Worm (Caenorhabditis elegans) whole organism, L1 larva: ENCODE measurements around the gene R04B3.3.

Source experiments
- C04F5.9 ChIP-seq: sonication (generic microtip); optimal IDR thresholded peaks from 2 replicates; lab custom pipeline; 2016; ENCODE audit warnings: missing genetic modification characterization, missing compliant biosample characterization
- C16A3.4 ChIP-seq: fragments of 150-350 bp; optimal IDR thresholded peaks from 2 replicates; lab custom pipeline; 2014; ENCODE audit warnings: missing biosample characterization, missing genetic modification characterization
- C34B4.2 ChIP-seq: sonication (generic microtip); optimal IDR thresholded peaks from 2 replicates; lab custom pipeline; 2017; ENCODE audit warnings: mild to moderate bottlenecking, missing genetic modification characterization, missing compliant biosample characterization
- F16B12.6 ChIP-seq: fragments of 150-350 bp; optimal IDR thresholded peaks from 2 replicates; lab custom pipeline; 2014; ENCODE audit warnings: missing biosample characterization, missing genetic modification characterization
- aha-1 ChIP-seq: fragments of 150-350 bp; optimal IDR thresholded peaks from 2 replicates; lab custom pipeline; 2014; ENCODE audit warnings: missing biosample characterization, missing genetic modification characterization
- alr-1 ChIP-seq: fragments of 200-800 bp; sonication (Bioruptor generic); optimal IDR thresholded peaks from 2 replicates; lab custom pipeline; 2018; ENCODE audit warnings: borderline replicate concordance, mild to moderate bottlenecking, missing genetic modification characterization, missing compliant biosample characterization
- aly-2 ChIP-seq: fragments of 150-350 bp; optimal IDR thresholded peaks from 2 replicates; lab custom pipeline; 2014; ENCODE audit warnings: missing biosample characterization, missing genetic modification characterization
- ceh-63 ChIP-seq: fragments of 200-800 bp; sonication (Bioruptor generic); optimal IDR thresholded peaks from 2 replicates; lab custom pipeline; 2018; ENCODE audit warnings: mild to moderate bottlenecking, missing genetic modification characterization, missing compliant biosample characterization
- ceh-8 ChIP-seq: fragments of 200-800 bp; sonication (Bioruptor generic); optimal IDR thresholded peaks from 2 replicates; lab custom pipeline; 2018; ENCODE audit warnings: mild to moderate bottlenecking, missing genetic modification characterization, moderate library complexity, missing compliant biosample characterization
- ceh-82 ChIP-seq, 3 experiments: fragments of 150-350 bp in 1 of 3; sonication (generic microtip) in 2 of 3; optimal IDR thresholded peaks; 2 replicates each; lab custom pipeline; 2014 to 2017; ENCODE audit warnings: missing biosample characterization in 3 of 3, missing genetic modification characterization in 3 of 3
- ceh-88 ChIP-seq: fragments of 200-800 bp; sonication (Bioruptor generic); IDR thresholded peaks from 2 replicates; pipeline ENCODE4 v1.3.6; 2022; ENCODE audit warnings: missing genetic modification characterization, missing compliant biosample characterization
- ceh-90 ChIP-seq: sonication (generic microtip); optimal IDR thresholded peaks from 2 replicates; lab custom pipeline; 2016; ENCODE audit warnings: missing genetic modification characterization, missing compliant biosample characterization
- dsc-1 ChIP-seq: sonication (generic microtip); optimal IDR thresholded peaks from 2 replicates; lab custom pipeline; 2016; ENCODE audit warnings: mild to moderate bottlenecking, missing genetic modification characterization, missing compliant biosample characterization
- efl-1 ChIP-seq, 4 experiments: fragments of 150-350 bp; optimal IDR thresholded peaks in 3 of 4; peaks in 1 of 4; 1 replicate in 1 of 4; 2 replicates in 3 of 4; lab custom pipeline; 2014; ENCODE audit warnings: missing biosample characterization in 2 of 4, missing genetic modification characterization in 2 of 4, missing genetic modification reagents in 2 of 4
- egl-13 ChIP-seq: sonication (generic microtip); optimal IDR thresholded peaks from 2 replicates; lab custom pipeline; 2016; ENCODE audit warnings: missing genotype, missing genetic modification reagents, missing genetic modification characterization, missing compliant biosample characterization
- ets-5 ChIP-seq: fragments of 200-800 bp; sonication (Bioruptor generic); IDR thresholded peaks from 2 replicates; pipeline ENCODE4 v1.3.6; 2022; ENCODE audit warnings: missing genetic modification characterization, missing compliant biosample characterization
- fkh-10 ChIP-seq: sonication (generic microtip); optimal IDR thresholded peaks from 2 replicates; lab custom pipeline; 2017; ENCODE audit warnings: missing biosample characterization, missing genetic modification reagents, missing genetic modification characterization
- fkh-4 ChIP-seq: sonication (generic microtip); optimal IDR thresholded peaks from 2 replicates; lab custom pipeline; 2016; ENCODE audit warnings: missing compliant biosample characterization, missing genetic modification characterization, borderline replicate concordance
- hlh-17 ChIP-seq: fragments of 200-800 bp; sonication (Bioruptor generic); optimal IDR thresholded peaks from 2 replicates; lab custom pipeline; 2018; ENCODE audit warnings: missing genetic modification characterization, mild to moderate bottlenecking, missing compliant biosample characterization, moderate library complexity, borderline replicate concordance
- hlh-4 ChIP-seq: sonication (generic microtip); optimal IDR thresholded peaks from 2 replicates; lab custom pipeline; 2016; ENCODE audit warnings: mild to moderate bottlenecking, missing genetic modification characterization, missing compliant biosample characterization
- irx-1 ChIP-seq: sonication (generic microtip); optimal IDR thresholded peaks from 2 replicates; lab custom pipeline; 2016; ENCODE audit warnings: missing genetic modification characterization, missing compliant biosample characterization
- lin-14 ChIP-seq: fragments of 200-800 bp; sonication (Bioruptor generic); optimal IDR thresholded peaks from 2 replicates; lab custom pipeline; 2018; ENCODE audit warnings: mild to moderate bottlenecking, missing genetic modification characterization, moderate library complexity, missing compliant biosample characterization
- lin-15B ChIP-seq: fragments of 150-350 bp; sonication (generic microtip); optimal IDR thresholded peaks from 3 replicates; lab custom pipeline; 2014; ENCODE audit warnings: missing biosample characterization, missing genetic modification characterization
- lin-39 ChIP-seq: fragments of 150-350 bp; optimal IDR thresholded peaks from 2 replicates; lab custom pipeline; 2014; ENCODE audit warnings: missing biosample characterization, missing genetic modification reagents, missing genetic modification characterization
- lsy-2 ChIP-seq, 2 experiments: fragments of 150-350 bp; optimal IDR thresholded peaks; 2 replicates each; lab custom pipeline; 2014; ENCODE audit warnings: missing biosample characterization in 2 of 2, missing genetic modification characterization in 2 of 2
- mab-9 ChIP-seq: fragments of 200-800 bp; sonication (Bioruptor generic); IDR thresholded peaks from 2 replicates; pipeline ENCODE4 v1.3.6; 2022; ENCODE audit warnings: missing genetic modification reagents, missing genetic modification characterization, missing compliant biosample characterization
- mef-2 ChIP-seq: fragments of 150-350 bp; optimal IDR thresholded peaks from 2 replicates; lab custom pipeline; 2014; ENCODE audit warnings: missing biosample characterization, missing genetic modification characterization
- nhr-11 ChIP-seq: fragments of 150-350 bp; optimal IDR thresholded peaks from 2 replicates; lab custom pipeline; 2014; ENCODE audit warnings: missing biosample characterization, missing genetic modification characterization
- nhr-19 ChIP-seq: fragments of 200-800 bp; sonication (Bioruptor generic); conservative IDR thresholded peaks from 2 replicates; pipeline ENCODE4 v1.3.6; 2022; ENCODE audit warnings: missing genetic modification characterization, missing compliant biosample characterization
- nhr-20 ChIP-seq: sonication (generic microtip); optimal IDR thresholded peaks from 2 replicates; lab custom pipeline; 2016; ENCODE audit warnings: mild to moderate bottlenecking, missing genetic modification characterization, missing compliant biosample characterization
- nhr-47 ChIP-seq: sonication (generic microtip); optimal IDR thresholded peaks from 2 replicates; lab custom pipeline; 2016; ENCODE audit warnings: mild to moderate bottlenecking, missing genetic modification characterization, moderate library complexity, missing compliant biosample characterization
- nhr-71 ChIP-seq: sonication (generic microtip); optimal IDR thresholded peaks from 2 replicates; lab custom pipeline; 2016; ENCODE audit warnings: mild to moderate bottlenecking, missing genetic modification characterization, moderate library complexity, missing compliant biosample characterization
- nhr-76 ChIP-seq: sonication (generic microtip); optimal IDR thresholded peaks from 2 replicates; lab custom pipeline; 2017; ENCODE audit warnings: missing biosample characterization, missing genetic modification characterization
- nhr-85 ChIP-seq: sonication (generic microtip); peaks from one replicate; lab custom pipeline; 2016; ENCODE audit warnings: missing genetic modification characterization, inconsistent platforms, missing compliant biosample characterization
- pag-3 ChIP-seq: sonication (generic microtip); optimal IDR thresholded peaks from 2 replicates; lab custom pipeline; 2017; ENCODE audit warnings: missing genetic modification characterization, mild to moderate bottlenecking, missing compliant biosample characterization, antibody characterized with exemption, borderline replicate concordance; ENCODE audit not compliant: insufficient read depth
- pax-3 ChIP-seq: fragments of 200-800 bp; sonication (Bioruptor generic); optimal IDR thresholded peaks from 2 replicates; lab custom pipeline; 2018; ENCODE audit warnings: mild to moderate bottlenecking, missing genetic modification characterization, moderate library complexity, missing compliant biosample characterization
- pqm-1 ChIP-seq: sonication (generic microtip); optimal IDR thresholded peaks from 3 replicates; lab custom pipeline; 2017; ENCODE audit warnings: missing biosample characterization, missing genetic modification characterization
- skn-1 ChIP-seq: fragments of 150-350 bp; optimal IDR thresholded peaks from 2 replicates; lab custom pipeline; 2014; ENCODE audit warnings: missing biosample characterization, missing genetic modification characterization
- sptf-1 ChIP-seq: fragments of 150-350 bp; optimal IDR thresholded peaks from 2 replicates; lab custom pipeline; 2014; ENCODE audit warnings: missing biosample characterization, missing genetic modification characterization
- tbx-2 ChIP-seq: sonication (generic microtip); optimal IDR thresholded peaks from 2 replicates; lab custom pipeline; 2016; ENCODE audit warnings: missing genetic modification characterization, missing compliant biosample characterization
- tlp-1 ChIP-seq: fragments of 150-350 bp; optimal IDR thresholded peaks from 2 replicates; lab custom pipeline; 2014; ENCODE audit warnings: missing biosample characterization, missing genetic modification characterization
- unc-130 ChIP-seq: fragments of 150-350 bp; optimal IDR thresholded peaks from 2 replicates; lab custom pipeline; 2017; ENCODE audit warnings: missing biosample characterization, missing genetic modification characterization, inconsistent platforms
- unc-30 ChIP-seq: sonication (generic microtip); optimal IDR thresholded peaks from 2 replicates; lab custom pipeline; 2017; ENCODE audit warnings: missing biosample characterization, missing genetic modification characterization
- unc-62 ChIP-seq: fragments of 150-350 bp; optimal IDR thresholded peaks from 2 replicates; lab custom pipeline; 2014; ENCODE audit warnings: missing biosample characterization, missing genetic modification reagents, missing genetic modification characterization
- unc-86 ChIP-seq: sonication (generic microtip); optimal IDR thresholded peaks from 2 replicates; lab custom pipeline; 2016; ENCODE audit warnings: missing genetic modification characterization, missing compliant biosample characterization
- vab-15 ChIP-seq: sonication (generic microtip); optimal IDR thresholded peaks from 2 replicates; lab custom pipeline; 2017; ENCODE audit warnings: missing genotype, mild to moderate bottlenecking, missing genetic modification characterization, missing compliant biosample characterization

Gene R04B3.3

DNA sequence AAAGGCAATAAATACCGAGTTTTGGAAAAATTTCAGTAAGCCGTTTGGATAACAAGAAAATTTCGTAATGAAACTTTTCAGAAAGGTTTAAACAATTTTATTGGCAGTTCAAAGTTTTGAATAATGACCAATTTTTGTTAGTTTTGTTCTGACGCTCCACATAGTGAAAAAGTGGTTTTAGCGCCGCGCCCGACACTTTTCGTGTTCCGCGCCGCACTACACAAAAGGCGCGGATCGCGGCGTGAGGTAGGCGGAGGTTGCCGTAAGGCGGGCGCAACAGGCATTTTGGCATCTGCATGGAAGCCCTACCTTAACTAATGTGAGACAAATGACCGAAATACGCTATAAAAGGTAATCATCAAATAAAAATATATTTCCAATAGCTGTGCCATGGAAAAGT, 14.0 kb downstream of the R04B3.3 start:
- TF ChIP-seq lin-15B (tag; lab: Kevin White, UChicago) = no peak
- TF ChIP-seq tlp-1 (tag; lab: Kevin White, UChicago) = no peak
- TF ChIP-seq nhr-85 (tag; lab: Kevin White, UChicago) = no peak
- TF ChIP-seq aly-2 = no peak
- TF ChIP-seq unc-130 (tag; lab: Kevin White, UChicago) = no peak
- no peak for TF ChIP-seq ceh-90 (tag; lab: Kevin White, UChicago)
- TF ChIP-seq lin-39 (tag; lab: Kevin White, UChicago) = no peak
- TF ChIP-seq sptf-1 (tag; lab: Kevin White, UChicago) = no peak
- TF ChIP-seq pax-3 (tag; lab: Kevin White, UChicago) = no peak
- TF ChIP-seq alr-1 (tag; lab: Kevin White, UChicago) = no peak
- no peak for TF ChIP-seq fkh-4 (tag; lab: Kevin White, UChicago)
- no peak for TF ChIP-seq skn-1 (tag; lab: Kevin White, UChicago)

DNA sequence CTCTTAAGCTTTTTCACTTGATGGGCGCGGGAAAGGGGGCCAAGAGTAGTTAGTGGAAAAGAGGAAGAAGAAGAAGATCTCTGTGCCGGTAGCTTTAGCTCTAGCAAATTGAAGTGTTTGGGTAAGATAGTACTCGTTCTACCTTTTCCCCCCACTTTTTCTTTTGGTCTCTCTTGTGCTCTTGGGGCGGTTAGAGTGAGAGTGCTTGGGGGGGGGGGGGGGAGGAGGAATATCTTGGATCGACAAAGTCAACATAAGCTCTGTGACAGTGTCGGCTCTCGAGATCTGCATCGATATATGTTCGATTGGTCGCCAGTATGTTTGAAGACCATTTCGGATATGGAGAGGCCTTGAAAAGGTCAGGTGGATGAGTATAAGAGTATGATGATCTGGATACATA, 16.0 kb downstream of the R04B3.3 start, which contains the start of gene fox-1:
Gene fox-1 (minus strand): TSS at position 101 of the 400 bp plus-strand sequence.
- TF ChIP-seq unc-130 (tag; lab: Kevin White, UChicago) (no peak), nhr-85 (tag; lab: Kevin White, UChicago) (no peak), nhr-19 (GFP tag; lab: Robert Waterston, UW) (0 out of 2 replicates have a peak, but pooled peaks have one; percentile 12)

DNA sequence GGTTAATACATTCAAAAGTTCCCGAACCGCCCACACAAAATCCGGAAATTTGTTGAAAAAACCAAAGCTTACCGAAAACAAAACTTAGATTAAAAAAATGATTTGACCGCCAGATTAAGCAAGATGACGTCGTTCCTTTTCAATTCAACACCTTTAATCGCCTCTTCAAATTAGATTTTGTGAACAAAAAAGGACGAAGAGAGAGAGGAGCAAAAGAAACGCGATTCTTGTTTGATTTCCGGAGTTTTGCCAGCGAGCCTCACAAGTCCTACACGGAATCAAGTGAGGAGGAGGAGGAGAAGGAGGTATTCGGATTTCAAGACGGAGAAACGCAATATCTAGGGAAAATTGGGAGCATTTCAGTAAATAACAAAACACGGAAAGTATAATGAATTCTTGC, 18.3 kb downstream of the R04B3.3 start:
- TF ChIP-seq nhr-11 (tag; lab: Kevin White, UChicago) (no peak), pqm-1 (no peak), unc-86 (tag; lab: Kevin White, UChicago) (no peak), lin-14 (GFP tag; lab: Kevin White, UChicago) (peak; percentile 3), pag-3 (tag; lab: Kevin White, UChicago) (no peak), ets-5 (GFP tag; lab: Robert Waterston, UW) (no peak), hlh-17 (GFP tag; lab: Kevin White, UChicago) (no peak), ceh-88 (GFP tag; lab: Robert Waterston, UW) (no peak), C16A3.4 (tag; lab: Kevin White, UChicago) (no peak), unc-130 (tag; lab: Kevin White, UChicago) (no peak), hlh-4 (tag; lab: Kevin White, UChicago) (no peak), fkh-10 (peak; percentile 82), nhr-19 (GFP tag; lab: Robert Waterston, UW) (no peak), nhr-20 (tag; lab: Kevin White, UChicago) (no peak), unc-62 (GFP tag; lab: Kevin White, UChicago) (no peak), dsc-1 (tag; lab: Kevin White, UChicago) (peak; percentile 20), nhr-76 (no peak), efl-1 (optimal IDR thresholded peaks at IDR 0.05; lab: Kevin White, UChicago) (no peak), efl-1 (GFP tag; optimal IDR thresholded peaks at IDR 0.05 in 1 of 2; lab: Kevin White, UChicago) (peak in 1 of 2 experiments; percentile 32), C04F5.9 (tag; lab: Kevin White, UChicago) (no peak), lin-15B (tag; lab: Kevin White, UChicago) (no peak), aha-1 (tag; lab: Kevin White, UChicago) (no peak), irx-1 (tag; lab: Kevin White, UChicago) (peak; percentile 13), unc-30 (tag; lab: Kevin White, UChicago) (no peak), F16B12.6 (tag; lab: Kevin White, UChicago) (no peak), ceh-63 (no peak), mab-9 (GFP tag; lab: Robert Waterston, UW) (no peak)

DNA sequence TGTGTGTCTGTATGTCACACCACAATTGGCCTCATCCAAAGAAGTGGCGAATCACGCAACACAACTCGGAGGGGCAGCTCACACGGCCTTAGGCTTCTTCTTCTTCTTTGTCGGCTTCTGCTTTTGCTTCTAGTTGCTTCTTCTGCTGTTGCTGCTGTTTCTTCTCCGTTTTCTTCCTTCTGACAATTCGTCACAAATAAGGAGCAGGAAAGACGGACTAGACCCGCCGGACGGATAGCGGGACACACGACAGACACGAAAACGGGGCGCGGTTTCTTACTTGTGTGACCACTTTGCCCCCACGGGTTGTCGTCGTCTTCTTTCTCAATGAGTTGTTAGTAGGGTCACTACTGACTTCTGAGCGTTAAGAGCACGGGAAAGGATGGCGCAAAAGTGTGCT, 19.6 kb downstream of the R04B3.3 start:
- no peak for TF ChIP-seq lin-39 (tag; lab: Kevin White, UChicago)
- TF ChIP-seq ceh-8 (GFP tag; lab: Kevin White, UChicago) = no peak
- TF ChIP-seq vab-15 (tag; lab: Kevin White, UChicago) = no peak
- TF ChIP-seq nhr-47 (tag; lab: Kevin White, UChicago) = peak; percentile 9
- no peak for TF ChIP-seq efl-1 (optimal IDR thresholded peaks at IDR 0.05; lab: Kevin White, UChicago)
- no peak for TF ChIP-seq efl-1 (GFP tag; optimal IDR thresholded peaks at IDR 0.05 in 1 of 2; lab: Kevin White, UChicago)
- TF ChIP-seq unc-86 (tag; lab: Kevin White, UChicago) = peak; percentile 27
- no peak for TF ChIP-seq mef-2 (tag; lab: Kevin White, UChicago)
- TF ChIP-seq tbx-2 (tag; lab: Kevin White, UChicago) = no peak
- no peak for TF ChIP-seq ceh-88 (GFP tag; lab: Robert Waterston, UW)
- peak; percentile 7 for TF ChIP-seq egl-13 (tag; lab: Kevin White, UChicago)
- no peak for TF ChIP-seq C34B4.2 (tag; lab: Kevin White, UChicago)
- peak; percentile 68 for TF ChIP-seq lin-14 (GFP tag; lab: Kevin White, UChicago)
- no peak for TF ChIP-seq fkh-4 (tag; lab: Kevin White, UChicago)
- peak; percentile 49 for TF ChIP-seq fkh-10
- peak in 1 of 3 experiments; percentile 15 for TF ChIP-seq ceh-82 (tag; optimal IDR thresholded peaks at IDR 0.05; lab: Kevin White, UChicago)
- no peak for TF ChIP-seq lsy-2 (tag; optimal IDR thresholded peaks at IDR 0.05; lab: Kevin White, UChicago)
- TF ChIP-seq nhr-71 (tag; lab: Kevin White, UChicago) = peak; percentile 16
